Fruit fly (Drosophila melanogaster) whole organism, adult: ENCODE results near the gene cdi.

ENCODE experiments used
- CG11617 ChIP-seq: fragments of 200-800 bp; sonication (Bioruptor generic); optimal IDR thresholded peaks from 2 replicates; lab custom pipeline; 2017; ENCODE audit warnings: mild to moderate bottlenecking, missing biosample characterization, missing genetic modification reagents, missing genetic modification characterization
- CG12768 ChIP-seq: fragments of 200-800 bp; sonication (Bioruptor generic); optimal IDR thresholded peaks from 2 replicates; lab custom pipeline; 2017; ENCODE audit warnings: missing biosample characterization, missing genetic modification characterization, mild to moderate bottlenecking, moderate library complexity, missing genetic modification reagents
- CG14711 ChIP-seq: fragments of 200-800 bp; sonication (Bioruptor generic); optimal IDR thresholded peaks from 2 replicates; lab custom pipeline; 2018; ENCODE audit warnings: missing biosample characterization, mild to moderate bottlenecking, missing genetic modification characterization, moderate library complexity
- CG5204 ChIP-seq: fragments of 200-800 bp; sonication (Bioruptor generic); optimal IDR thresholded peaks from 2 replicates; lab custom pipeline; 2016; ENCODE audit warnings: missing biosample characterization, missing genetic modification characterization
- CG7045 ChIP-seq: fragments of 200-800 bp; sonication (Bioruptor generic); optimal IDR thresholded peaks from 2 replicates; lab custom pipeline; 2017; ENCODE audit warnings: missing biosample characterization, mild to moderate bottlenecking, missing genetic modification characterization
- Clk ChIP-seq: fragments of 200-800 bp; sonication (Bioruptor generic); optimal IDR thresholded peaks from 2 replicates; lab custom pipeline; 2017; ENCODE audit warnings: missing biosample characterization, missing genetic modification characterization
- Crg-1 ChIP-seq: fragments of 200-800 bp; sonication (Bioruptor generic); optimal IDR thresholded peaks from 2 replicates; lab custom pipeline; 2016; ENCODE audit warnings: missing biosample characterization, missing genetic modification characterization
- Hr96 ChIP-seq: fragments of 200-800 bp; sonication (Bioruptor generic); optimal IDR thresholded peaks from 2 replicates; lab custom pipeline; 2016; ENCODE audit warnings: missing biosample characterization, missing genetic modification characterization
- Mnt ChIP-seq: fragments of 200-800 bp; sonication (Bioruptor generic); optimal IDR thresholded peaks from 2 replicates; lab custom pipeline; 2016; ENCODE audit warnings: missing biosample characterization, mild to moderate bottlenecking, missing genetic modification characterization
- cic ChIP-seq: fragments of 200-800 bp; sonication (Bioruptor generic); optimal IDR thresholded peaks from 2 replicates; lab custom pipeline; 2017; ENCODE audit warnings: missing biosample characterization, mild to moderate bottlenecking, missing genetic modification characterization, moderate library complexity
- cnc ChIP-seq, 2 experiments: fragments of >200 bp; optimal IDR thresholded peaks; 2 replicates each; lab custom pipeline; 2017
- tj ChIP-seq: fragments of 200-800 bp; sonication (Bioruptor generic); optimal IDR thresholded peaks from 3 replicates; lab custom pipeline; 2017; ENCODE audit warnings: missing biosample characterization, mild to moderate bottlenecking, missing genetic modification characterization, moderate library complexity
- toe ChIP-seq: fragments of 200-800 bp; sonication (Bioruptor generic); optimal IDR thresholded peaks from 2 replicates; lab custom pipeline; 2016; ENCODE audit warnings: missing biosample characterization, missing genetic modification characterization

- no peak for TF ChIP-seq Mnt (GFP tag; lab: Kevin White, UChicago)
- no peak for TF ChIP-seq CG12768 (GFP tag; lab: Kevin White, UChicago)
- no peak for TF ChIP-seq CG7045 (GFP tag; lab: Kevin White, UChicago)
- no peak for TF ChIP-seq CG11617 (GFP tag; lab: Kevin White, UChicago)
- TF ChIP-seq Clk: no peak
- TF ChIP-seq cnc (optimal IDR thresholded peaks at IDR 0.05; lab: Kevin White, UChicago): no peak
- no peak for TF ChIP-seq cic (GFP tag; lab: Kevin White, UChicago)
- no peak for TF ChIP-seq Hr96 (GFP tag; lab: Kevin White, UChicago)
- TF ChIP-seq Crg-1 (GFP tag; lab: Kevin White, UChicago): no peak
- no peak for TF ChIP-seq tj (GFP tag; lab: Kevin White, UChicago)
- no peak for TF ChIP-seq CG14711 (tag; lab: Kevin White, UChicago)
- no peak for TF ChIP-seq toe (GFP tag; lab: Kevin White, UChicago)
- TF ChIP-seq CG5204 (GFP tag; lab: Kevin White, UChicago): no peak
Measured at dm6 chr3R:19033238-19033637, 60.8 kb downstream of the cdi start, which contains the start of gene CG6026.
